Fruit fly (Drosophila melanogaster): ENCODE results near the gene CG10874.

The CG10874 gene

DNA sequence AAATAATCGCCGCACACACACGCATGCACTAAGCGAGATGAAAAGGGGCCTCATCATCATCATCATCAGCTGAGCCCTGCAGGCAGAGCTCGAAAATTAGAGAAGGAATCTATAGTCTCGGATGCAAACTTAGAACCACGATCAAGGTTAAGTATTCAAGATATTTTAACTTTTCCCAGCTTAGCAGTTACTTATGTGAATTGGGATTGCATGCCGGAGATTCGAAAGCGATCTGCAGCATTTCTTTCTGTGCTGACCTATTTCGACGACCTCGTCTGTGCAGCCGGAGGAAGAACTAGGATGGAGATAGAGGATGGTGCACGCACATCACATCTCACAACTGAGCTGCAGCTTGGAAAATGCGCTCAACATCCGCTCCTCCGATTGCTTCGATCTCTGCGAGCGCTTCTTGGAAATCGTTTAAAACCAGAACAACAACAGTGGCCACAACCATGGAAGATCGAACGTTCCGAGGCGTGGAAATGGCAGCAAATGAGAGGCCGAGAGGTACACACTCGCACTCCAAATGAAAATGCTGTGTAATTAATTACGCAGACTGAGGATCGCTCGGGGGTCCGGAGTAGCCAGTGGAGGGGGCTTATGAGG is 9.3 kb downstream of the CG10874 start:
- peak; percentile 87 for TF ChIP-seq CG14655 (GFP tag; optimal IDR thresholded peaks at IDR 0.05)
- no peak for TF ChIP-seq EcR (GFP tag; optimal IDR thresholded peaks at IDR 0.05)
- TF ChIP-seq Ets98B (GFP tag; IDR thresholded peaks at IDR 0.05) = peak; percentile 61
- no peak for TF ChIP-seq Snoo (tag; optimal IDR thresholded peaks at IDR 0.05)
- peak; percentile 86 for TF ChIP-seq CG34367 (tag; optimal IDR thresholded peaks at IDR 0.05)
- TF ChIP-seq CG15710 (tag; optimal IDR thresholded peaks at IDR 0.05) = peak; percentile 80
- TF ChIP-seq CG17806 (tag; optimal IDR thresholded peaks at IDR 0.05) = peak; percentile 87
- peak; percentile 75 for TF ChIP-seq CG8301 (tag; optimal IDR thresholded peaks at IDR 0.05)
- peak; percentile 81 for TF ChIP-seq fd96Ca (GFP tag; IDR thresholded peaks at IDR 0.05)
- peak; percentile 87 for TF ChIP-seq CG4496 (GFP tag; IDR thresholded peaks at IDR 0.05)
- TF ChIP-seq CG8159 (tag; optimal IDR thresholded peaks at IDR 0.05) = peak; percentile 80
- no peak for TF ChIP-seq D1 (tag; optimal IDR thresholded peaks at IDR 0.05)
- 0 out of 2 replicates have a peak, but pooled peaks have one; percentile 7 for TF ChIP-seq rn (GFP tag; IDR thresholded peaks at IDR 0.05)
- peak; percentile 78 for TF ChIP-seq CG12605 (GFP tag; IDR thresholded peaks at IDR 0.05)
- peak; percentile 79 for TF ChIP-seq Pif1B (GFP tag; optimal IDR thresholded peaks at IDR 0.05)
- peak; percentile 68 for TF ChIP-seq Pif1A (GFP tag; optimal IDR thresholded peaks at IDR 0.05)
- TF ChIP-seq CG13204 (GFP tag; optimal IDR thresholded peaks at IDR 0.05) = peak; percentile 65
- peak; percentile 88 for TF ChIP-seq CG9948 (tag; optimal IDR thresholded peaks at IDR 0.05)
- no peak for TF ChIP-seq CG10348 (GFP tag; IDR thresholded peaks at IDR 0.05)
- peak; percentile 83 for TF ChIP-seq gl (tag; optimal IDR thresholded peaks at IDR 0.05)

DNA sequence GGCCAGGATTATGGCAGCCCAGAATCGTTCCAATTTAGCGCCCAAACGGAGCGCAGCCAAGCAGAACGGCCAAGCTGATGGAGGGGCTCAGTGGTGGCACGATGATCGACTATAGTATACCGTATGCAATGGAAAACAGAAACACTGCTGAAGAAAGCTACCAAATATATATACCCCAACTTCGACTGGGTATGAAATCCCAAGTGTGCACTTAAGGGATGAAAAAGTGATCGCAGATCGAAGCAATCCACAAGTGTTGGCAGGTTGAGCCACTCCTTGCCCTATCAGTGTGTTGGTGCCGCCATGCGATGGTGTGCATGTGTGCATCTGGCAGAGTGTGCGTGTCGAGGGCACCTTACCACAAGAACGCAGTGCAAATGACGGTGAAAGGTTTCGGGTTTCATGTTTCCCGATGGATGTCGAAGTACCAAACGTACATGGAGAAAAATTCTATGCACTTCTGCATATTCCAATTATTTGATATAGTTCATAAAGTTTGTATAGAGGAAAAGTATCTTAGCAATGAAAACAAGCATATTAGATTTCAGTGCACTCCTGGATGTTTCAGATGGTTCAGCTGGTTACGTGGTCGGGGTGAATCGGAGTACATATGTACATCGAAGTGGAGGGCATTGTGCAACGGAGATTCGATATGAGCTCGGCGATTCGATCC is 10.1 kb downstream of the CG10874 start:
- TF ChIP-seq fd96Ca (GFP tag; IDR thresholded peaks at IDR 0.05) (no peak), rn (GFP tag; IDR thresholded peaks at IDR 0.05) (no peak), CG9948 (tag; optimal IDR thresholded peaks at IDR 0.05) (no peak), CG17806 (tag; optimal IDR thresholded peaks at IDR 0.05) (no peak), EcR (GFP tag; optimal IDR thresholded peaks at IDR 0.05) (no peak), CG32121 (GFP tag; IDR thresholded peaks at IDR 0.05) (no peak), Pif1B (GFP tag; optimal IDR thresholded peaks at IDR 0.05) (no peak)

DNA sequence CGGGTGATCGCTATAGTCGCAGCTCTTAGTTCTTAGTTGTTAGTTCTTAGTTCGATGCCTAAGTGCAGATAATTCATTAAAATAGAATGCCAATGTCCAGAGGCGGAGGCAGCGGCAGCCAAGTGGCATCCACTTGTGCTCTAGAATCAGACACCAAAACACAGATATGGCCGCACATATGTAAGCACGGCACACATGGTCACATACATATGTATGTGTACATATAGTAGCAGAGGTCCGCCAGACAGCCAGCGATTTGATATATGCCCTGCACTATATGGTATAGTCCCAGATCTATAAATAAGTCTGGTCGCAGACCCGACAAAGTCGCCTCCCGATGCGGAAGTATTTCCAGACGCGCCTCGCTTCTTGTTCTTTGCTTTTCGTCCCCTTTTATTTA is 11.5 kb downstream of the CG10874 start:
- no peak for TF ChIP-seq CG17806 (tag; optimal IDR thresholded peaks at IDR 0.05)
- no peak for TF ChIP-seq CG8159 (tag; optimal IDR thresholded peaks at IDR 0.05)
- TF ChIP-seq CG14655 (GFP tag; optimal IDR thresholded peaks at IDR 0.05) = no peak
- no peak for TF ChIP-seq CG12605 (GFP tag; IDR thresholded peaks at IDR 0.05)
- TF ChIP-seq CG32121 (GFP tag; IDR thresholded peaks at IDR 0.05) = peak; percentile 15; the same call in 1 of the 2 replicates
- no peak for TF ChIP-seq EcR (GFP tag; optimal IDR thresholded peaks at IDR 0.05)
- no peak for TF ChIP-seq Snoo (tag; optimal IDR thresholded peaks at IDR 0.05)

dm6 chr2L:2180120-2180539 is 12.1 kb downstream of the CG10874 start:
- peak; percentile 88 for TF ChIP-seq Pif1A (GFP tag; optimal IDR thresholded peaks at IDR 0.05)
- TF ChIP-seq CG9948 (tag; optimal IDR thresholded peaks at IDR 0.05) = peak; percentile 89
- peak; percentile 80 for TF ChIP-seq CG34367 (tag; optimal IDR thresholded peaks at IDR 0.05)
- TF ChIP-seq CG14655 (GFP tag; optimal IDR thresholded peaks at IDR 0.05) = peak; percentile 90
- peak; percentile 89 for TF ChIP-seq CG8159 (tag; optimal IDR thresholded peaks at IDR 0.05)
- peak; percentile 85 for TF ChIP-seq CG15710 (tag; optimal IDR thresholded peaks at IDR 0.05)
- peak; percentile 61 for TF ChIP-seq EcR (GFP tag; optimal IDR thresholded peaks at IDR 0.05)
- TF ChIP-seq CG10348 (GFP tag; IDR thresholded peaks at IDR 0.05) = peak; percentile 50; the same call in 1 of the 2 replicates
- peak; percentile 82; the same call in 2 of the 3 replicates for TF ChIP-seq fd96Ca (GFP tag; IDR thresholded peaks at IDR 0.05)
- TF ChIP-seq Ets98B (GFP tag; IDR thresholded peaks at IDR 0.05) = peak; percentile 91
- peak; percentile 67 for TF ChIP-seq gl (tag; optimal IDR thresholded peaks at IDR 0.05)
- TF ChIP-seq CG8301 (tag; optimal IDR thresholded peaks at IDR 0.05) = peak; percentile 89
- peak; percentile 89 for TF ChIP-seq CG17806 (tag; optimal IDR thresholded peaks at IDR 0.05)
- peak; percentile 90 for TF ChIP-seq CG32121 (GFP tag; IDR thresholded peaks at IDR 0.05)
- peak; percentile 42 for TF ChIP-seq D1 (tag; optimal IDR thresholded peaks at IDR 0.05)
- TF ChIP-seq Pif1B (GFP tag; optimal IDR thresholded peaks at IDR 0.05) = peak; percentile 78
- peak; percentile 90 for TF ChIP-seq CG4496 (GFP tag; IDR thresholded peaks at IDR 0.05)
- TF ChIP-seq CG13204 (GFP tag; optimal IDR thresholded peaks at IDR 0.05) = peak; percentile 69
- TF ChIP-seq rn (GFP tag; IDR thresholded peaks at IDR 0.05) = peak; percentile 78
- TF ChIP-seq CG12605 (GFP tag; IDR thresholded peaks at IDR 0.05) = peak; percentile 89
- peak; percentile 73 for TF ChIP-seq Snoo (tag; optimal IDR thresholded peaks at IDR 0.05)

DNA sequence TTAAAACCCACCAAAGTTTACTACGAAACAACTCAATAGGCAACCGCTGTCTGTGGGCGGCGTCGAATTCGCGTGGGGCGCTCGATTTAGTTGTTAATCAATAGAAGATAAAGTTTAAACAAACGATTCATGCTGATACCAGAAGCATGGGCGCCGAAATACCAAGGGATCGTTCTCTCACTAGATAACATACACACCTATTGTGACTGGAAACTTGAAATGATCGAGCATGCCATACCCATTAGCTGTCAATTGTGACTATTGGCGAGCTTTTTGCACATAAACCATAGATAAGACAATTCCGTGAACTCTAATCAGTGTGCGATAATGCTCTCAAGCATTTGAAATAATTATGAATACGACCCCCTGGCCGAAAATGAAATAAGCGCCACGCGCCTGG is 12.8 kb downstream of the CG10874 start:
- TF ChIP-seq CG4496 (GFP tag; IDR thresholded peaks at IDR 0.05) (no peak), CG34367 (tag; optimal IDR thresholded peaks at IDR 0.05) (no peak), fd96Ca (GFP tag; IDR thresholded peaks at IDR 0.05) (0 out of 3 replicates have a peak, but pooled peaks have one; percentile 5), EcR (GFP tag; optimal IDR thresholded peaks at IDR 0.05) (no peak)

DNA sequence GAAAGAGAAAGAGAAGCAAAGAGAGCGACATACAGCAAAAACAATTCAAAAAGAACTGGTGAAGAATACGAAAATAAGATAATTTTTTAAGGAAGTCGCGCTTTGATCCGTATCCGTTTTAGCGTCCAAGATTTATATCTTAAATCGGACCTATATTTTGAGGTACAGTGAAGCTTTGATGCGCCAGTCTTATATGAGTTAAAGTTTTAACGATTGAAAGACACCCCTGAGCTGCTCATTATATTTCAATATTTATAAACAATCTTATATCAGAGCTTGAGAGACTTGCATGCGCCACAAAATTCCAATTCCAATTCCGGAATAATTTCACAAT is 13.4 kb downstream of the CG10874 start:
- TF ChIP-seq CG4496 (GFP tag; IDR thresholded peaks at IDR 0.05) (peak; percentile 49), CG12605 (GFP tag; IDR thresholded peaks at IDR 0.05) (0 out of 2 replicates have a peak, but pooled peaks have one; percentile 23), EcR (GFP tag; optimal IDR thresholded peaks at IDR 0.05) (no peak), CG15710 (tag; optimal IDR thresholded peaks at IDR 0.05) (no peak), CG10348 (GFP tag; IDR thresholded peaks at IDR 0.05) (no peak), D1 (tag; optimal IDR thresholded peaks at IDR 0.05) (no peak), gl (tag; optimal IDR thresholded peaks at IDR 0.05) (no peak), CG9948 (tag; optimal IDR thresholded peaks at IDR 0.05) (no peak), Ets98B (GFP tag; IDR thresholded peaks at IDR 0.05) (peak; percentile 19)
